Worm (Caenorhabditis elegans) whole organism, early embryonic: Measurements from ENCODE around the gene scl-10.

Experiments used
- B0310.2 ChIP-seq: sonication (generic microtip); optimal IDR thresholded peaks from 2 replicates; lab custom pipeline; 2016; ENCODE audit warnings: mild to moderate bottlenecking, missing genetic modification characterization, missing compliant biosample characterization
- aly-1 ChIP-seq: sonication (generic microtip); optimal IDR thresholded peaks from 2 replicates; lab custom pipeline; 2016; ENCODE audit warnings: missing genetic modification characterization, missing compliant biosample characterization
- ama-1 ChIP-seq: fragments of 150-350 bp; optimal IDR thresholded peaks from 2 replicates; lab custom pipeline; 2014
- ceh-13 ChIP-seq: fragments of 200-800 bp; sonication (Bioruptor generic); optimal IDR thresholded peaks from 2 replicates; lab custom pipeline; 2018; ENCODE audit warnings: mild to moderate bottlenecking, missing genetic modification characterization, missing compliant biosample characterization
- ceh-36 ChIP-seq: sonication (generic microtip); optimal IDR thresholded peaks from 2 replicates; lab custom pipeline; 2016; ENCODE audit warnings: missing genetic modification characterization, inconsistent platforms, missing compliant biosample characterization
- flt-1 ChIP-seq: fragments of 200-800 bp; sonication (Bioruptor generic); IDR thresholded peaks from 2 replicates; pipeline ENCODE4 v1.3.6; 2022; ENCODE audit warnings: missing genetic modification characterization, missing compliant biosample characterization
- hmbx-1 ChIP-seq: sonication (generic microtip); optimal IDR thresholded peaks from 2 replicates; lab custom pipeline; 2016; ENCODE audit warnings: mild to moderate bottlenecking, missing genetic modification characterization, missing compliant biosample characterization
- hmg-4 ChIP-seq: fragments of 200-800 bp; sonication (Bioruptor generic); optimal IDR thresholded peaks from 2 replicates; lab custom pipeline; 2018; ENCODE audit warnings: mild to moderate bottlenecking, missing genetic modification characterization, missing compliant biosample characterization
- hnd-1 ChIP-seq: sonication (generic microtip); optimal IDR thresholded peaks from 2 replicates; lab custom pipeline; 2016; ENCODE audit warnings: missing genetic modification characterization, missing compliant biosample characterization
- scrt-1 ChIP-seq: fragments of 200-800 bp; sonication (Bioruptor generic); IDR thresholded peaks from 2 replicates; pipeline ENCODE4 v1.3.6; 2022; ENCODE audit warnings: missing genetic modification characterization, missing compliant biosample characterization
- sea-1 ChIP-seq: fragments of 200-800 bp; sonication (Bioruptor generic); conservative IDR thresholded peaks from 2 replicates; pipeline ENCODE4 v1.3.6; 2022; ENCODE audit warnings: missing genetic modification characterization, missing compliant biosample characterization
- tbx-11 ChIP-seq: fragments of 200-800 bp; sonication (Bioruptor generic); IDR thresholded peaks from 2 replicates; pipeline ENCODE4 v1.3.6; 2022; ENCODE audit warnings: missing genetic modification characterization, missing compliant biosample characterization
- tbx-37 ChIP-seq: fragments of 200-800 bp; sonication (Bioruptor generic); conservative IDR thresholded peaks from 2 replicates; pipeline ENCODE4 v1.3.6; 2022; ENCODE audit warnings: missing genetic modification reagents, missing genetic modification characterization, missing compliant biosample characterization
- tra-4 ChIP-seq: sonication (generic microtip); optimal IDR thresholded peaks from 2 replicates; lab custom pipeline; 2017; ENCODE audit warnings: missing genetic modification characterization, missing compliant biosample characterization

DNA sequence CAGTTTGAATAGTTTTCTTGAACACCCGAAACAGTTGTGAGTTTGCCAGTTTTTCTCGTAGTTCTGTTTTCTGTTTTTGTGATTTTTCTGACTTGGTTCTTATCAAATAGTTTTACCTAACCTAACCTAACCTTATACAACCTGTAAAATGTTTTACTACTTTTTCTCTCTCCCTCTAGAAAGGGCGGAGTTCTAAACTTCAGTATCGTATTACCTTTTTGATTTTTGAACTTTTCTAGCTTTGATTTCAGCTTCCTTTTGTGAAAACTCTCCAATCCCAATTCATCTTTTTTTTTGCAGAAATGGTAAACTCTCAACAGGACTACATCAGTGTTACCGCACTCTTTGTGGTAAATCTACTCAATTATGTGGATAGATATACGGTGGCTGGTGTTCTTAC lies 38.4 kb downstream of the scl-10 start, which contains the start of gene spin-2:
- TF ChIP-seq tbx-37 (no peak), ama-1 (lab: Kevin White, UChicago) (no peak), flt-1 (GFP tag; lab: Robert Waterston, UW) (no peak), hnd-1 (no peak), aly-1 (no peak), tra-4 (tag; lab: Kevin White, UChicago) (no peak), scrt-1 (GFP tag; lab: Robert Waterston, UW) (no peak), tbx-11 (no peak), B0310.2 (no peak), hmbx-1 (tag; lab: Kevin White, UChicago) (no peak), hmg-4 (GFP tag; lab: Kevin White, UChicago) (no peak), ceh-13 (GFP tag; lab: Kevin White, UChicago) (no peak), ceh-36 (no peak), sea-1 (GFP tag; lab: Robert Waterston, UW) (no peak)
